Fruit fly (Drosophila melanogaster): ENCODE measurements around the gene CG17377.

DNA sequence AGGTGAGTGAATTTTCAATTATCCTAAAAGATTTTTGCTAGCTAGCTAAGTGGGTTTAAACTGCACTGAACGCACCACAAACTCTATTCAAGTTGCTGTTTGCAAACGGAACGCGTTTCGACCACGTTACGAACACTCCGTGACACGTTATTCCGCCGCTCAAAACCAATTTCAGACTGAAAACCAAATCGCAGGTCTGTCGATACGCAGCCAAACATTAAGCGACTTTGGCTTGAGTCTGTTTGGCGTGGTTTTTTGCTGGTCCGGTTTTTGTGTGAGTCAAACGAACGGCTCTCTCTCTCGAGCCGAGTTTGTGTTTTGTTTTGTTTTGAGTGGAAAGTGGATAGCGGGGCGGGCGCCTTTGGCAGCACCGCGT is 8.2 kb downstream of the CG17377 start:
- no peak for TF ChIP-seq sv (GFP tag; optimal IDR thresholded peaks at IDR 0.05)
- TF ChIP-seq psq (GFP tag; optimal IDR thresholded peaks at IDR 0.05): no peak
- TF ChIP-seq usp (GFP tag; optimal IDR thresholded peaks at IDR 0.05): no peak
- TF ChIP-seq br (GFP tag; optimal IDR thresholded peaks at IDR 0.05): no peak
- no peak for TF ChIP-seq rgr (GFP tag; optimal IDR thresholded peaks at IDR 0.05)
- no peak for TF ChIP-seq brk (GFP tag; optimal IDR thresholded peaks at IDR 0.05)

Measured in whole organism, wandering third instar larva.